Fruit fly (Drosophila melanogaster) S2 (cell line): ENCODE results near the gene Argk1.

Source experiments
- CG8478 ChIP-seq: fragments of >200 bp; optimal IDR thresholded peaks from 2 replicates; lab custom pipeline; 2018
- CTCF ChIP-seq, 2 experiments: fragments of >200 bp; optimal IDR thresholded peaks; 2 replicates each; lab custom pipeline; 2018

Gene Argk1

dm6 chr3L:9064207-9064754 is 1.5 kb downstream of the Argk1 start:
- no peak for TF ChIP-seq CG8478 (lab: Kevin White, UChicago)
- TF ChIP-seq CTCF (optimal IDR thresholded peaks at IDR 0.05; lab: Kevin White, UChicago) = no peak

dm6 chr3L:9063607-9064006 is 2.2 kb downstream of the Argk1 start:
- TF ChIP-seq CG8478 (lab: Kevin White, UChicago) (no peak), CTCF (optimal IDR thresholded peaks at IDR 0.05; lab: Kevin White, UChicago) (no peak)

dm6 chr3L:9062816-9063215 is 3.0 kb downstream of the Argk1 start:
- TF ChIP-seq CG8478 (lab: Kevin White, UChicago) (no peak), CTCF (optimal IDR thresholded peaks at IDR 0.05; lab: Kevin White, UChicago) (no peak)

- no peak for TF ChIP-seq CG8478 (lab: Kevin White, UChicago)
- no peak for TF ChIP-seq CTCF (optimal IDR thresholded peaks at IDR 0.05; lab: Kevin White, UChicago)
Observed at dm6 chr3L:9061449-9061848, 4.4 kb downstream of the Argk1 start.

dm6 chr3L:9059611-9060203 is 6.1 kb downstream of the Argk1 start:
- TF ChIP-seq CG8478 (lab: Kevin White, UChicago) = no peak
- TF ChIP-seq CTCF (optimal IDR thresholded peaks at IDR 0.05; lab: Kevin White, UChicago) = no peak

- TF ChIP-seq CTCF (optimal IDR thresholded peaks at IDR 0.05; lab: Kevin White, UChicago) (no peak), CG8478 (lab: Kevin White, UChicago) (no peak)
Observed at dm6 chr3L:9057429-9058088, 8.3 kb downstream of the Argk1 start.

dm6 chr3L:9055870-9056807 is 9.7 kb downstream of the Argk1 start:
- no peak for TF ChIP-seq CTCF (optimal IDR thresholded peaks at IDR 0.05; lab: Kevin White, UChicago)
- no peak for TF ChIP-seq CG8478 (lab: Kevin White, UChicago)

- no peak for TF ChIP-seq CG8478 (lab: Kevin White, UChicago)
- peak; percentile 80 to 88 for TF ChIP-seq CTCF (optimal IDR thresholded peaks at IDR 0.05; lab: Kevin White, UChicago)
Observed at dm6 chr3L:9054822-9055407, 10.9 kb downstream of the Argk1 start.

- no peak for TF ChIP-seq CG8478 (lab: Kevin White, UChicago)
- no peak for TF ChIP-seq CTCF (optimal IDR thresholded peaks at IDR 0.05; lab: Kevin White, UChicago)
Observed at dm6 chr3L:9054239-9054638, 11.6 kb downstream of the Argk1 start.

dm6 chr3L:9052798-9053541 is 12.9 kb downstream of the Argk1 start:
- TF ChIP-seq CTCF (optimal IDR thresholded peaks at IDR 0.05; lab: Kevin White, UChicago) (no peak), CG8478 (lab: Kevin White, UChicago) (no peak)

dm6 chr3L:9051830-9052259 is 14.0 kb downstream of the Argk1 start:
- no peak for TF ChIP-seq CG8478 (lab: Kevin White, UChicago)
- no peak for TF ChIP-seq CTCF (optimal IDR thresholded peaks at IDR 0.05; lab: Kevin White, UChicago)

- no peak for TF ChIP-seq CG8478 (lab: Kevin White, UChicago)
- TF ChIP-seq CTCF (optimal IDR thresholded peaks at IDR 0.05; lab: Kevin White, UChicago) = no peak
Observed at dm6 chr3L:9050447-9051069, 15.3 kb downstream of the Argk1 start.

dm6 chr3L:9047062-9047461 is 18.8 kb downstream of the Argk1 start, which contains the start of gene Argk2:
Gene Argk2 (plus strand): TSS chr3L:9047439.
- TF ChIP-seq CG8478 (lab: Kevin White, UChicago) (no peak), CTCF (optimal IDR thresholded peaks at IDR 0.05; lab: Kevin White, UChicago) (peak in 1 of 2 experiments; percentile 60)
